Worm (Caenorhabditis elegans) whole organism, L3 larva: ENCODE results near the gene madf-5.

Source experiments
- R02D3.7 ChIP-seq: fragments of 150-350 bp; optimal IDR thresholded peaks from 2 replicates; lab custom pipeline; 2014; ENCODE audit warnings: missing biosample characterization, missing genetic modification characterization
- aly-2 ChIP-seq: fragments of 150-350 bp; optimal IDR thresholded peaks from 2 replicates; lab custom pipeline; 2014; ENCODE audit warnings: missing biosample characterization, missing genetic modification characterization
- ama-1 ChIP-seq: fragments of 150-350 bp; optimal IDR thresholded peaks from 2 replicates; lab custom pipeline; 2018
- mdl-1 ChIP-seq: fragments of 150-350 bp; optimal IDR thresholded peaks from 2 replicates; lab custom pipeline; 2014; ENCODE audit warnings: missing biosample characterization, missing genetic modification characterization
- nhr-11 ChIP-seq: fragments of 150-350 bp; optimal IDR thresholded peaks from 2 replicates; lab custom pipeline; 2014; ENCODE audit warnings: missing biosample characterization, missing genetic modification characterization
- nhr-237 ChIP-seq: fragments of 150-350 bp; optimal IDR thresholded peaks from 2 replicates; lab custom pipeline; 2014; ENCODE audit warnings: missing biosample characterization, missing genetic modification characterization
- nhr-28 ChIP-seq: fragments of 150-350 bp; optimal IDR thresholded peaks from 2 replicates; lab custom pipeline; 2014; ENCODE audit warnings: missing biosample characterization, missing genetic modification characterization
- nhr-77 ChIP-seq: fragments of 150-350 bp; optimal IDR thresholded peaks from 2 replicates; lab custom pipeline; 2014; ENCODE audit warnings: missing biosample characterization, missing genetic modification characterization
- pha-4 ChIP-seq: fragments of 150-350 bp; optimal IDR thresholded peaks from 2 replicates; lab custom pipeline; 2014; ENCODE audit warnings: missing biosample characterization, missing genetic modification reagents, missing genetic modification characterization
- skn-1 ChIP-seq: fragments of 150-350 bp; optimal IDR thresholded peaks from 2 replicates; lab custom pipeline; 2014; ENCODE audit warnings: missing biosample characterization, missing genetic modification characterization
- unc-39 ChIP-seq: sonication (generic microtip); optimal IDR thresholded peaks from 4 replicates; lab custom pipeline; 2017; ENCODE audit warnings: missing biosample characterization, missing genetic modification characterization
- zag-1 ChIP-seq: fragments of 150-350 bp; optimal IDR thresholded peaks from 2 replicates; lab custom pipeline; 2014; ENCODE audit warnings: missing biosample characterization, missing genetic modification characterization

DNA sequence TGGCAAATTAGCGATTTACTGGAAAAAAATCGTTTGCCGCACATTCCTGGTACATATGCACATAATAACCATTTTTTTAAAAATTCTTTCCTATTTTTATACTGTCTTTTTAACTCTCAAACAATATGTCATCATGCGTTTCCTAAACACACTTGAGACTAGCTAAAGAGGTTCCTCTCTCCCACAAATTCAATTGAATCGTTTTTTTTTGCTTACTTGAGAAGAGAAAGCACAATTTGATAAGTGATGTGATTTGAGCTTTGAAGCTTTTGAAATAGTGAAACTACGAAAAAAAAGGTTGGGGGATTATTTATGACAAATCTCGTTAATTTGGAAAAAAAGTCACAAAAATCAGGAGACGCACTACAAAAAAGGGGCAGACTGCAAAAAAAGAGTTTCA, 18.4 kb upstream of the madf-5 start:
- TF ChIP-seq nhr-77 (tag; lab: Kevin White, UChicago), result no peak
- TF ChIP-seq skn-1 (tag; lab: Kevin White, UChicago), result no peak
- no peak for TF ChIP-seq unc-39 (tag; lab: Kevin White, UChicago)
- TF ChIP-seq nhr-237 (tag; lab: Kevin White, UChicago), result no peak
- no peak for TF ChIP-seq aly-2 (tag; lab: Kevin White, UChicago)
- TF ChIP-seq ama-1 (lab: Kevin White, UChicago), result no peak
- TF ChIP-seq zag-1 (tag; lab: Kevin White, UChicago), result no peak
- TF ChIP-seq mdl-1 (tag; lab: Kevin White, UChicago), result no peak
- no peak for TF ChIP-seq R02D3.7
- no peak for TF ChIP-seq nhr-28 (tag; lab: Kevin White, UChicago)
- no peak for TF ChIP-seq nhr-11 (tag; lab: Kevin White, UChicago)
- no peak for TF ChIP-seq pha-4 (tag; lab: Kevin White, UChicago)
